Worm (Caenorhabditis elegans): ENCODE results near the gene pgp-11.

- no peak for TF ChIP-seq elt-4 (tag; optimal IDR thresholded peaks at IDR 0.05)
- TF ChIP-seq hlh-30 (tag; optimal IDR thresholded peaks at IDR 0.05; ENCODE audit: insufficient read depth) = no peak
- TF ChIP-seq ceh-30 (tag; optimal IDR thresholded peaks at IDR 0.05) = no peak
- no peak for TF ChIP-seq ama-1 (optimal IDR thresholded peaks at IDR 0.05)
- TF ChIP-seq nhr-11 (tag; optimal IDR thresholded peaks at IDR 0.05) = no peak
- no peak for TF ChIP-seq pqm-1 (tag; optimal IDR thresholded peaks at IDR 0.05)
- no peak for TF ChIP-seq tbx-2 (tag; optimal IDR thresholded peaks at IDR 0.05)
- TF ChIP-seq syd-9 (tag; optimal IDR thresholded peaks at IDR 0.05) = no peak
- no peak for TF ChIP-seq pag-3 (tag; optimal IDR thresholded peaks at IDR 0.05; ENCODE audit: borderline replicate concordance)
- no peak for TF ChIP-seq unc-86 (tag; optimal IDR thresholded peaks at IDR 0.05)
- TF ChIP-seq hlh-13 (GFP tag; optimal IDR thresholded peaks at IDR 0.05) = no peak
- TF ChIP-seq madf-2 (tag; optimal IDR thresholded peaks at IDR 0.05) = no peak
- no peak for TF ChIP-seq ceh-6 (GFP tag; optimal IDR thresholded peaks at IDR 0.05)
- TF ChIP-seq rnt-1 (tag; optimal IDR thresholded peaks at IDR 0.05) = no peak
Observed at ce11 chrII:7977513-7977912, 26.5 kb downstream of the pgp-11 start.
